Fruit fly (Drosophila melanogaster) whole organism, pupa: ENCODE results near the gene prd.

Source experiments
- CG8159 ChIP-seq: fragments of 200-800 bp; sonication (Bioruptor generic); optimal IDR thresholded peaks from 3 replicates; lab custom pipeline; 2018; ENCODE audit warnings: missing biosample characterization, mild to moderate bottlenecking, missing genetic modification characterization, moderate library complexity
- Pif1B ChIP-seq: fragments of 200-800 bp; sonication (Bioruptor generic); optimal IDR thresholded peaks from 3 replicates; lab custom pipeline; 2016; ENCODE audit warnings: missing biosample characterization, missing genetic modification characterization
- gl ChIP-seq: fragments of 200-800 bp; sonication (Bioruptor generic); optimal IDR thresholded peaks from 2 replicates; lab custom pipeline; 2018; ENCODE audit warnings: missing biosample characterization, mild to moderate bottlenecking, missing genetic modification characterization
- rn ChIP-seq: fragments of 200-800 bp; sonication (Bioruptor generic); IDR thresholded peaks from 2 replicates; pipeline ENCODE4 v1.3.6; 2022; ENCODE audit warnings: missing biosample characterization, missing genetic modification characterization

- TF ChIP-seq CG8159 (tag; lab: Kevin White, UChicago) (no peak), Pif1B (GFP tag; lab: Kevin White, UChicago) (no peak), gl (tag; lab: Kevin White, UChicago) (no peak), rn (GFP tag; lab: Robert Waterston, UW) (no peak)
These were observed 18.9 kb downstream of the prd start, which contains the start of gene firl for dm6 chr2L:12066617-12067251.
